Worm (Caenorhabditis elegans) whole organism, L4 larva: ENCODE measurements around the gene T26E4.18.
"Not testable (repeated sequence)": the region's sequence is repeated elsewhere in the genome, so short reads cannot be mapped to it uniquely, and the experiment has no call there.

Experiments
- cey-2 ChIP-seq: sonication (generic microtip); optimal IDR thresholded peaks from 3 replicates; lab custom pipeline; 2017; ENCODE audit warnings: missing genetic modification characterization, mild to moderate bottlenecking, missing compliant biosample characterization, antibody characterized with exemption, borderline replicate concordance; ENCODE audit not compliant: insufficient read depth
- ctbp-1 ChIP-seq: fragments of 200-800 bp; sonication (Bioruptor generic); IDR thresholded peaks from 2 replicates; pipeline ENCODE4 v1.3.6; 2022; ENCODE audit warnings: missing genetic modification reagents, missing genetic modification characterization, missing compliant biosample characterization
- daf-8 ChIP-seq: fragments of 200-800 bp; sonication (Bioruptor generic); IDR thresholded peaks from 2 replicates; pipeline ENCODE4 v1.3.6; 2022; ENCODE audit warnings: missing genetic modification characterization, missing compliant biosample characterization
- dmd-9 ChIP-seq: fragments of 200-800 bp; sonication (Bioruptor generic); IDR thresholded peaks from 2 replicates; pipeline ENCODE4 v1.3.6; 2022; ENCODE audit warnings: missing genetic modification reagents, missing genetic modification characterization, missing compliant biosample characterization
- dpl-1 ChIP-seq: fragments of 150-350 bp; optimal IDR thresholded peaks from 2 replicates; lab custom pipeline; 2014; ENCODE audit warnings: missing biosample characterization, missing genetic modification reagents, missing genetic modification characterization
- lin-39 ChIP-seq: fragments of 150-350 bp; optimal IDR thresholded peaks from 2 replicates; lab custom pipeline; 2014; ENCODE audit warnings: missing biosample characterization, missing genetic modification reagents, missing genetic modification characterization
- nhr-11 ChIP-seq: fragments of 150-350 bp; optimal IDR thresholded peaks from 2 replicates; lab custom pipeline; 2014; ENCODE audit warnings: missing biosample characterization, missing genetic modification characterization
- pqm-1 ChIP-seq: sonication (generic microtip); optimal IDR thresholded peaks from 2 replicates; lab custom pipeline; 2017; ENCODE audit warnings: missing biosample characterization, missing genetic modification characterization
- skn-1 ChIP-seq: fragments of 150-350 bp; optimal IDR thresholded peaks from 2 replicates; lab custom pipeline; 2014; ENCODE audit warnings: missing biosample characterization, missing genetic modification characterization
- snpc-4 ChIP-seq: fragments of 150-350 bp; optimal IDR thresholded peaks from 2 replicates; lab custom pipeline; 2014; ENCODE audit warnings: missing biosample characterization, missing genetic modification characterization
- unc-39 ChIP-seq: sonication (generic microtip); optimal IDR thresholded peaks from 2 replicates; lab custom pipeline; 2017; ENCODE audit warnings: missing biosample characterization, missing genetic modification characterization

DNA sequence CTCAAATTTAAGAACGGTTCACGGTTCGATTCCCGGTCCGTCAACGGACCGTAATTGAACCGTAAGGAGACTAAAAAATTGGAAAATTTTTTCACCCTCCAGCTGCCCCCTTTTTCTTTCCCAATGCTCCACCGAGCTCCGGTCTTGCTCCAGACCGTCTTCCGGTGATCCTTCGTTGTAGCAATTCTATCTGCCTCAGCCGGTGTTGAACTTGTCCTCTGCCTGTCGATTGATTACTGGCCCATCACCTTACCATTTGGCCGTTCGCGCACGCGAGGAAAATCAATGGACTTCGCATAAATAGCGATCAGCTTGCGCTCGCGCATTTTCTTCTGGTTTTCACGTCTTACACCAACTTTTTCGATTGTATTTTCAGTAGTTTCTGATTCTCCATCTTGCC is 36.3 kb downstream of the T26E4.18 start:
- not testable (repeated sequence) for TF ChIP-seq skn-1; nhr-11 (tag; lab: Kevin White, UChicago); unc-39 (tag; lab: Kevin White, UChicago); snpc-4; lin-39 (tag; lab: Kevin White, UChicago); cey-2 (tag; lab: Kevin White, UChicago); dpl-1 (GFP tag; lab: Kevin White, UChicago); pqm-1
- TF ChIP-seq ctbp-1 (GFP tag; lab: Robert Waterston, UW) (peak; percentile 80), daf-8 (GFP tag; lab: Robert Waterston, UW) (peak; percentile 64; the same call in 1 of the 2 replicates), dmd-9 (GFP tag; lab: Robert Waterston, UW) (0 out of 2 replicates have a peak, but pooled peaks have one; percentile 53)
